Fruit fly (Drosophila melanogaster) S2 (cell line): Measurements from ENCODE around the gene RpL18.

Experiments used
- CG8478 ChIP-seq: fragments of >200 bp; optimal IDR thresholded peaks from 2 replicates; lab custom pipeline; 2018
- CTCF ChIP-seq, 2 experiments: fragments of >200 bp; optimal IDR thresholded peaks; 2 replicates each; lab custom pipeline; 2018

dm6 chr3L:7243775-7244438 lies 2.8 kb upstream of the RpL18 start, which contains the start of the genes mRpL50 and mei-P22:
- no peak for TF ChIP-seq CG8478 (lab: Kevin White, UChicago)
- no peak for TF ChIP-seq CTCF (optimal IDR thresholded peaks at IDR 0.05; lab: Kevin White, UChicago)
